Worm (Caenorhabditis elegans) whole organism, mixed stage, embryonic: ENCODE measurements around the gene ptr-15.

Source experiments
- elt-1 ChIP-seq: sonication (generic microtip); optimal IDR thresholded peaks from 2 replicates; lab custom pipeline; 2017; ENCODE audit warnings: missing genetic modification characterization, mild to moderate bottlenecking, missing compliant biosample characterization, antibody characterized with exemption, moderate library complexity, borderline replicate concordance; ENCODE audit not compliant: insufficient read depth
- hlh-1 ChIP-seq: fragments of 150-350 bp; optimal IDR thresholded peaks from 2 replicates; lab custom pipeline; 2014; ENCODE audit warnings: missing biosample characterization, missing genetic modification reagents, missing genetic modification characterization
- lsy-2 ChIP-seq: fragments of 150-350 bp; optimal IDR thresholded peaks from 2 replicates; lab custom pipeline; 2014; ENCODE audit warnings: missing biosample characterization, missing genetic modification characterization
- nhr-237 ChIP-seq: fragments of 150-350 bp; optimal IDR thresholded peaks from 2 replicates; lab custom pipeline; 2014; ENCODE audit warnings: missing biosample characterization, missing genetic modification characterization
- nhr-28 ChIP-seq: fragments of 150-350 bp; optimal IDR thresholded peaks from 2 replicates; lab custom pipeline; 2014; ENCODE audit warnings: missing biosample characterization, missing genetic modification characterization
- nhr-76 ChIP-seq: sonication (generic microtip); optimal IDR thresholded peaks from 2 replicates; lab custom pipeline; 2017; ENCODE audit warnings: missing biosample characterization, missing genetic modification characterization
- snpc-4 ChIP-seq: fragments of 150-350 bp; optimal IDR thresholded peaks from 2 replicates; lab custom pipeline; 2014; ENCODE audit warnings: missing biosample characterization, missing genetic modification characterization
- sptf-1 ChIP-seq: sonication (generic microtip); optimal IDR thresholded peaks from 2 replicates; lab custom pipeline; 2017; ENCODE audit warnings: mild to moderate bottlenecking, missing genetic modification characterization, moderate library complexity, missing compliant biosample characterization
- unc-39 ChIP-seq: fragments of 150-350 bp; optimal IDR thresholded peaks from 2 replicates; lab custom pipeline; 2014; ENCODE audit warnings: missing biosample characterization, missing genetic modification characterization
- unc-62 ChIP-seq: fragments of 150-350 bp; optimal IDR thresholded peaks from 2 replicates; lab custom pipeline; 2014; ENCODE audit warnings: missing biosample characterization, missing genetic modification reagents, missing genetic modification characterization

- TF ChIP-seq unc-39 (tag; lab: Kevin White, UChicago) (no peak), nhr-76 (tag; lab: Kevin White, UChicago) (no peak), unc-62 (GFP tag; lab: Kevin White, UChicago) (no peak), nhr-28 (tag; lab: Kevin White, UChicago) (no peak), sptf-1 (tag; lab: Kevin White, UChicago) (no peak), elt-1 (no peak), nhr-237 (tag; lab: Kevin White, UChicago) (no peak), hlh-1 (tag; lab: Kevin White, UChicago) (no peak), snpc-4 (tag; lab: Kevin White, UChicago) (no peak), lsy-2 (tag; lab: Kevin White, UChicago) (no peak)
Measured at ce11 chrV:6991771-6992170, 22.0 kb upstream of the ptr-15 start, which contains the start of gene nhr-162.
